Worm (Caenorhabditis elegans) whole organism, L2 larva: Measurements from ENCODE around the gene drl-1.

Experiments used
- C34F6.9 ChIP-seq: fragments of 150-350 bp; optimal IDR thresholded peaks from 2 replicates; lab custom pipeline; 2014; ENCODE audit warnings: missing biosample characterization, missing genetic modification characterization
- F13H6.1 ChIP-seq: sonication (generic microtip); optimal IDR thresholded peaks from 2 replicates; lab custom pipeline; 2016; ENCODE audit warnings: missing genetic modification characterization, missing compliant biosample characterization
- R02D3.7 ChIP-seq: fragments of 150-350 bp; optimal IDR thresholded peaks from 2 replicates; lab custom pipeline; 2014; ENCODE audit warnings: missing biosample characterization, missing genetic modification characterization
- Y55F3AM.14 ChIP-seq: fragments of 200-800 bp; sonication (Bioruptor generic); optimal IDR thresholded peaks from 2 replicates; lab custom pipeline; 2018; ENCODE audit warnings: mild to moderate bottlenecking, missing genetic modification characterization, missing compliant biosample characterization
- ZK546.5 ChIP-seq: sonication (generic microtip); optimal IDR thresholded peaks from 2 replicates; lab custom pipeline; 2017; ENCODE audit warnings: missing biosample characterization, missing genetic modification characterization
- alr-1 ChIP-seq: fragments of 150-350 bp; optimal IDR thresholded peaks from 2 replicates; lab custom pipeline; 2014; ENCODE audit warnings: missing biosample characterization, missing genetic modification characterization
- aly-2 ChIP-seq: fragments of 150-350 bp; optimal IDR thresholded peaks from 2 replicates; lab custom pipeline; 2014; ENCODE audit warnings: missing biosample characterization, missing genetic modification characterization
- ama-1 ChIP-seq: fragments of 150-350 bp; optimal IDR thresholded peaks from 2 replicates; lab custom pipeline; 2018; ENCODE audit warnings: inconsistent platforms
- ceh-82 ChIP-seq: fragments of 150-350 bp; optimal IDR thresholded peaks from 2 replicates; lab custom pipeline; 2014; ENCODE audit warnings: missing biosample characterization, missing genetic modification characterization
- elt-3 ChIP-seq: sonication (generic microtip); optimal IDR thresholded peaks from 2 replicates; lab custom pipeline; 2017; ENCODE audit warnings: missing biosample characterization, missing genetic modification characterization
- fos-1 ChIP-seq: fragments of 150-350 bp; optimal IDR thresholded peaks from 2 replicates; lab custom pipeline; 2014; ENCODE audit warnings: missing biosample characterization, missing genetic modification characterization
- lin-11 ChIP-seq: fragments of 150-350 bp; sonication (generic microtip); optimal IDR thresholded peaks from 2 replicates; lab custom pipeline; 2014; ENCODE audit warnings: missing biosample characterization, missing genetic modification characterization, inconsistent platforms, mixed read lengths
- lsy-2 ChIP-seq, 2 experiments: fragments of 150-350 bp in 1 of 2; sonication (generic microtip) in 1 of 2; optimal IDR thresholded peaks; 2 replicates each; lab custom pipeline; 2014 to 2017; ENCODE audit warnings: missing biosample characterization in 2 of 2, missing genetic modification characterization in 2 of 2
- mab-5 ChIP-seq: fragments of 150-350 bp; optimal IDR thresholded peaks from 2 replicates; lab custom pipeline; 2014; ENCODE audit warnings: missing biosample characterization, missing genetic modification characterization
- nhr-10 ChIP-seq: sonication (generic microtip); optimal IDR thresholded peaks from 2 replicates; lab custom pipeline; 2017; ENCODE audit warnings: missing biosample characterization, missing genetic modification characterization
- nhr-129 ChIP-seq: fragments of 150-350 bp; optimal IDR thresholded peaks from 2 replicates; lab custom pipeline; 2014; ENCODE audit warnings: missing biosample characterization, missing genetic modification characterization
- nhr-21 ChIP-seq: fragments of 150-350 bp; optimal IDR thresholded peaks from 2 replicates; lab custom pipeline; 2014; ENCODE audit warnings: missing biosample characterization, missing genetic modification characterization
- nhr-237 ChIP-seq: fragments of 150-350 bp; optimal IDR thresholded peaks from 2 replicates; lab custom pipeline; 2014; ENCODE audit warnings: missing biosample characterization, missing genetic modification characterization
- nhr-77 ChIP-seq: fragments of 150-350 bp; optimal IDR thresholded peaks from 2 replicates; lab custom pipeline; 2014; ENCODE audit warnings: missing biosample characterization, missing genetic modification characterization
- peb-1 ChIP-seq: fragments of 150-350 bp; optimal IDR thresholded peaks from 2 replicates; lab custom pipeline; 2014; ENCODE audit warnings: missing biosample characterization, missing genetic modification characterization
- sem-4 ChIP-seq: fragments of 150-350 bp; optimal IDR thresholded peaks from 2 replicates; lab custom pipeline; 2014; ENCODE audit warnings: missing biosample characterization, missing genetic modification reagents, missing genetic modification characterization
- skn-1 ChIP-seq: sonication (generic microtip); optimal IDR thresholded peaks from 2 replicates; lab custom pipeline; 2017; ENCODE audit warnings: missing biosample characterization, missing genetic modification characterization
- sma-3 ChIP-seq: sonication (generic microtip); optimal IDR thresholded peaks from 2 replicates; lab custom pipeline; 2016; ENCODE audit warnings: missing genetic modification reagents, missing genetic modification characterization, missing compliant biosample characterization
- sma-9 ChIP-seq, 2 experiments: fragments of 150-350 bp in 1 of 2; sonication (generic microtip) in 1 of 2; optimal IDR thresholded peaks; 2 replicates each; lab custom pipeline; 2014 to 2016; ENCODE audit warnings: missing genetic modification characterization in 2 of 2, mild to moderate bottlenecking in 1 of 2, missing biosample characterization in 1 of 2, missing compliant biosample characterization in 1 of 2, missing genetic modification reagents in 1 of 2, moderate library complexity in 1 of 2
- snpc-4 ChIP-seq: fragments of 150-350 bp; optimal IDR thresholded peaks from 2 replicates; lab custom pipeline; 2014; ENCODE audit warnings: missing biosample characterization, missing genetic modification characterization
- unc-55 ChIP-seq: fragments of 150-350 bp; sonication (generic microtip); optimal IDR thresholded peaks from 3 replicates; lab custom pipeline; 2014; ENCODE audit warnings: missing biosample characterization, missing genetic modification reagents, missing genetic modification characterization
- unc-62 ChIP-seq: fragments of 150-350 bp; optimal IDR thresholded peaks from 2 replicates; lab custom pipeline; 2014; ENCODE audit warnings: missing biosample characterization, missing genetic modification reagents, missing genetic modification characterization
- zag-1 ChIP-seq: fragments of 150-350 bp; optimal IDR thresholded peaks from 2 replicates; lab custom pipeline; 2014; ENCODE audit warnings: missing biosample characterization, missing genetic modification characterization
- ztf-1 ChIP-seq: fragments of 200-800 bp; sonication (Bioruptor generic); conservative IDR thresholded peaks from 2 replicates; pipeline ENCODE4 v1.3.6; 2022; ENCODE audit warnings: missing genetic modification characterization, missing compliant biosample characterization
- ztf-4 ChIP-seq: fragments of 150-350 bp; optimal IDR thresholded peaks from 2 replicates; lab custom pipeline; 2014; ENCODE audit warnings: missing biosample characterization, missing genetic modification characterization

Gene drl-1

DNA sequence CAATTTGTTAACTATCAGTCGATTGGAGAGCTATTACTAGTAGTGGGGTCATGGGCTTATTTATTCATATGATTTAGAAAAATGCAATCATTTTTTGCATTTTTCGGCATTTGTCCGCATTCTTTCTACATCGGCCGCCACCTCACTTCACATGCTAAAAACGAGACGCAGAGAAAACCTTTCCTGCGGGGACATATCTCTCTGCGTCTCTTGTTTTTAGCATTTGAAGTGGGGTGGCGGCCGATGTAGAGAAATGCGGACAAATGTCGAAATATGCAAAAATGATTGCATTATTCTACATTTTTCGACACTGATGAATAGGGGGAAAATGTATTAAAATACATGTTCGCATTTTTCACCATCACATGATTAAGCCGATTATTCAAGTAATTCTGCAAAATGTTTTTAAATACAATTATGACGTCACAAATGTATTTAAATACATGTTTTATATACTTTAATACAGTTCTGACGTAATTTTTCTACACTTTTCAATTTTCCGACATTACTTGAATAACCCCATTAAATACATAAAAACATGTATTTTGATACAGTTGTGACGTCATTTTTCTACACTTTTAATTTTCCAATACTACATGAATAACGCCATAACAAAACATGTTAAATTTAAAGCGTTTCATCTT lies 47.4 kb downstream of the drl-1 start:
- TF ChIP-seq unc-55 (peak; percentile 74), sma-9 (GFP tag; optimal IDR thresholded peaks at IDR 0.05; lab: Kevin White, UChicago) (no peak), sma-9 (tag; optimal IDR thresholded peaks at IDR 0.05; lab: Kevin White, UChicago) (no peak), nhr-10 (tag; lab: Kevin White, UChicago) (no peak), Y55F3AM.14 (GFP tag; lab: Kevin White, UChicago) (no peak), C34F6.9 (peak; percentile 11), skn-1 (tag; lab: Kevin White, UChicago) (no peak), sma-3 (GFP tag; lab: Kevin White, UChicago) (no peak), unc-62 (GFP tag; lab: Kevin White, UChicago) (no peak), ztf-4 (tag; lab: Kevin White, UChicago) (no peak), aly-2 (tag; lab: Kevin White, UChicago) (no peak), lsy-2 (tag; optimal IDR thresholded peaks at IDR 0.05; lab: Kevin White, UChicago) (no peak), F13H6.1 (tag; lab: Kevin White, UChicago) (no peak), peb-1 (tag; lab: Kevin White, UChicago) (no peak), ama-1 (lab: Kevin White, UChicago) (no peak), sem-4 (tag; lab: Kevin White, UChicago) (no peak), ceh-82 (tag; lab: Kevin White, UChicago) (no peak), nhr-129 (tag; lab: Kevin White, UChicago) (no peak), R02D3.7 (tag; lab: Kevin White, UChicago) (no peak)

DNA sequence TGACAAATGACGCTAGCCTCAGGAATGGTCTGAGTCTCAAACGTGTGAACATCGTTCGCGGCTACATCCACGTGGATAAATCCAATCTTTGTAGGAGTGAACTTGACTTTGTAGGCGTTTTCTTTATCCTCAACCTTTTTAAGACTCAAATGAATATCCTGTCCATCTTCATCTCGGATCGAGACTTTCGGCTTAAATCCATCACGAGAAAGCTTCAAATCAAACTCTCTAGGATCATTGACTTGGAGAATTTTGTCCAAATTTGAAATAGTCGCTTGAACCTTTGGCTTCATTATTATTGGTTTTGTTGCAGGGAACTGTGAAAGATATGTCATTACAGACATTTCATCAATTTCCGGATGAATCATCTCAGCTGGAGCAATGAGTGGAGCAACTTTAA lies 49.1 kb downstream of the drl-1 start:
- TF ChIP-seq elt-3 (tag; lab: Kevin White, UChicago) (no peak), ceh-82 (tag; lab: Kevin White, UChicago) (no peak), snpc-4 (no peak), alr-1 (tag; lab: Kevin White, UChicago) (no peak), skn-1 (tag; lab: Kevin White, UChicago) (no peak), Y55F3AM.14 (GFP tag; lab: Kevin White, UChicago) (no peak), sma-9 (GFP tag; optimal IDR thresholded peaks at IDR 0.05; lab: Kevin White, UChicago) (no peak), sma-9 (tag; optimal IDR thresholded peaks at IDR 0.05; lab: Kevin White, UChicago) (no peak), aly-2 (tag; lab: Kevin White, UChicago) (no peak), lsy-2 (tag; optimal IDR thresholded peaks at IDR 0.05; lab: Kevin White, UChicago) (no peak), nhr-10 (tag; lab: Kevin White, UChicago) (no peak), ztf-1 (GFP tag; lab: Robert Waterston, UW) (no peak), nhr-21 (tag; lab: Kevin White, UChicago) (no peak), sem-4 (tag; lab: Kevin White, UChicago) (no peak)
- TF ChIP-seq, all 48 proteins: peak for 0

DNA sequence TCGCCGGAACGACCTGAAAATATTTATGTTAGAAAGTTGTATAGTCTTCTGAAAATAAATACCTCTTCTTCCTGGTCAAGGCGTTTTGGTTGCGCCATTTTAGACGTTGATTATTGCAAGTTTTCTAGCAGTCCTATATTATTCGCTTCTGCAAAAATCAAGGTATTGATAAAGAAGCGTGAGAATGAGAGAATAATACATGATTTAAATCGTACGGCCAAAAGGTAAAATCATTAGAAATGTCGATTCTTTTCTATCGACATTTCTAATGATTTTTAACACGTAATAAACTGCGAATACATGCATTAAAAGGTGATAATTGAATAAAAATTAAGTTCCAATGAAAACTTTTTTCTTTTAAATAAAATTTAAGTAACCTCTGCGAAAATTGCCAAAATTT lies 51.1 kb downstream of the drl-1 start, which contains the start of gene fln-1:
fln-1 (minus strand) TSS at position 101 of the 400 bp plus-strand sequence.
- TF ChIP-seq ZK546.5 (tag; lab: Kevin White, UChicago) = no peak
- TF ChIP-seq lin-11 (tag; lab: Kevin White, UChicago) = no peak
- TF ChIP-seq, all 48 proteins: peak for 0

DNA sequence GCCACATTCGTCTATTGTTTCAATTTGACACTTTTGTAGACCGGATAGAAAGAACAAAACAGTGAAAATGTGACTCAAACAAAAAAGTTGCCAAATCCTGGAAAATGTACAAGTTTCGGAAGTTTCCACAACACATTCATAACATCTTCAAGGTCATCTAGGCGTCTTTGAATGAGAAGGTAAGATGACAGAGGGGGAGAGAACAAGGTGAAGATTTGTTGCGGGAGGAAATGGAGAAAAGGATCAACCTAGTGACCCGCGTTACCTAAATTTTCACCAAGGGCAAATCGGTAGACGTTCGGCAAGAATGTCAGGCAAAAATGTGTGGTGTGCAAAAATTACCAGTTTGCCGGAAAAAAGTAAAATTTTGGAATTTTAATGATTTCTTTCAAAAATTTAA lies 52.9 kb downstream of the drl-1 start:
- no peak for TF ChIP-seq mab-5 (tag; lab: Kevin White, UChicago)
- TF ChIP-seq aly-2 (tag; lab: Kevin White, UChicago) = no peak
- no peak for TF ChIP-seq sma-3 (GFP tag; lab: Kevin White, UChicago)
- no peak for TF ChIP-seq lin-11 (tag; lab: Kevin White, UChicago)
- TF ChIP-seq ztf-4 (tag; lab: Kevin White, UChicago) = no peak
- TF ChIP-seq nhr-77 (tag; lab: Kevin White, UChicago) = no peak
- TF ChIP-seq nhr-237 (tag; lab: Kevin White, UChicago) = no peak

- peak; percentile 88 for TF ChIP-seq fos-1 (tag; lab: Kevin White, UChicago)
- TF ChIP-seq zag-1 (tag; lab: Kevin White, UChicago) = no peak
Observed at ce11 chrIV:378367-378766, 53.5 kb downstream of the drl-1 start.

DNA sequence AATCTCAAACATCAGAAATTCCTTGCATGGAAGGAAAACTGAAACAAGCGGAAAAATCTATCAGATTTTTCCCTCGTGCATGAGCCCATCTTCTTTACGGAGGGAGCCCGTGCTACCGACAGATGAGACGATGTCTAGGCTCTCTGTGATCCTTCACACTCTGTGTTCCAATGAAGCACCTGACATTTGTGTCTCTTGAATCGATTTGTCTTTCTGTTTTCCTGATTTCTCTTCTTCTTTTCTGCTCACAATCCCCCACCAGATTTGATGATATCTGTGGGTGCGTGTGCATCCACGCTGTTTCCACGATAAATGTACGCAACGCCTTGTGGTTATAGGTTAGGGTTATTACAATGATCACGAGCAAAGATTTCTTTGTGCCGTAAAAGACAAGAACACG lies 54.0 kb downstream of the drl-1 start:
- TF ChIP-seq unc-62 (GFP tag; lab: Kevin White, UChicago) (no peak), nhr-129 (tag; lab: Kevin White, UChicago) (peak; percentile 50)
